Worm (Caenorhabditis elegans) whole organism, midembryonic: ENCODE measurements around the gene nfya-1.

ENCODE experiments used
- cog-1 ChIP-seq: sonication (generic microtip); optimal IDR thresholded peaks from 2 replicates; lab custom pipeline; 2016; ENCODE audit warnings: missing genetic modification characterization, missing compliant biosample characterization
- flt-1 ChIP-seq: fragments of 200-800 bp; sonication (Bioruptor generic); IDR thresholded peaks from 2 replicates; pipeline ENCODE4 v1.3.6; 2022; ENCODE audit warnings: missing genetic modification characterization, missing compliant biosample characterization
- med-1 ChIP-seq: sonication (generic microtip); optimal IDR thresholded peaks from 2 replicates; lab custom pipeline; 2017; ENCODE audit warnings: missing genetic modification characterization, mild to moderate bottlenecking, missing compliant biosample characterization, antibody characterized with exemption, missing genetic modification reagents; ENCODE audit not compliant: insufficient read depth
- tab-1 ChIP-seq: fragments of 200-800 bp; sonication (Bioruptor generic); IDR thresholded peaks from 2 replicates; pipeline ENCODE4 v1.3.6; 2022; ENCODE audit warnings: missing genetic modification characterization, missing compliant biosample characterization
- ztf-23 ChIP-seq: fragments of 200-800 bp; sonication (Bioruptor generic); IDR thresholded peaks from 2 replicates; pipeline ENCODE4 v1.3.6; 2022; ENCODE audit warnings: missing genetic modification reagents, missing genetic modification characterization, missing compliant biosample characterization

- TF ChIP-seq cog-1 (tag; lab: Kevin White, UChicago) (no peak), ztf-23 (no peak), med-1 (GFP tag; lab: Kevin White, UChicago) (no peak), tab-1 (GFP tag; lab: Robert Waterston, UW) (no peak), flt-1 (GFP tag; lab: Robert Waterston, UW) (no peak)
These were observed 44.0 kb downstream of the nfya-1 start, which contains the start of gene Y62H9A.10 for ce11 chrX:11902661-11903060.
